Worm (Caenorhabditis elegans) whole organism, young adult: ENCODE data around the gene let-716.

Source experiments
- C17E4.6 ChIP-seq: fragments of 200-800 bp; sonication (Bioruptor generic); IDR thresholded peaks from 2 replicates; pipeline ENCODE4 v1.3.6; 2022; ENCODE audit warnings: missing genetic modification reagents, missing genetic modification characterization, missing compliant biosample characterization
- D2030.7 ChIP-seq: fragments of 200-800 bp; sonication (Bioruptor generic); IDR thresholded peaks from 2 replicates; pipeline ENCODE4 v1.3.6; 2022; ENCODE audit warnings: missing genetic modification reagents, missing genetic modification characterization, missing compliant biosample characterization
- F10E7.11 ChIP-seq: sonication (generic microtip); optimal IDR thresholded peaks from 2 replicates; lab custom pipeline; 2017; ENCODE audit warnings: mild to moderate bottlenecking, missing genetic modification characterization, moderate library complexity, missing compliant biosample characterization
- F33H1.4 ChIP-seq: fragments of 200-800 bp; sonication (Bioruptor generic); IDR thresholded peaks from 2 replicates; pipeline ENCODE4 v1.3.6; 2022; ENCODE audit warnings: missing genetic modification reagents, missing genetic modification characterization, missing compliant biosample characterization
- F37B4.10 ChIP-seq: fragments of 200-800 bp; sonication (Bioruptor generic); IDR thresholded peaks from 2 replicates; pipeline ENCODE4 v1.3.6; 2022; ENCODE audit warnings: missing genetic modification characterization, missing compliant biosample characterization
- F39B2.1 ChIP-seq: fragments of 200-800 bp; sonication (Bioruptor generic); IDR thresholded peaks from 2 replicates; pipeline ENCODE4 v1.3.6; 2022; ENCODE audit warnings: missing genetic modification reagents, missing genetic modification characterization, missing compliant biosample characterization
- F57A8.1 ChIP-seq: fragments of 200-800 bp; sonication (Bioruptor generic); optimal IDR thresholded peaks from 2 replicates; lab custom pipeline; 2018; ENCODE audit warnings: mild to moderate bottlenecking, missing genetic modification characterization, moderate library complexity, missing compliant biosample characterization
- K11D2.4 ChIP-seq: fragments of 200-800 bp; sonication (Bioruptor generic); IDR thresholded peaks from 2 replicates; pipeline ENCODE4 v1.3.6; 2022; ENCODE audit warnings: missing genetic modification reagents, missing genetic modification characterization, missing compliant biosample characterization
- Y53F4B.3 ChIP-seq: fragments of 200-800 bp; sonication (Bioruptor generic); IDR thresholded peaks from 2 replicates; pipeline ENCODE4 v1.3.6; 2022; ENCODE audit warnings: missing genetic modification reagents, missing genetic modification characterization, missing compliant biosample characterization
- Y56A3A.18 ChIP-seq: fragments of 200-800 bp; sonication (Bioruptor generic); IDR thresholded peaks from 2 replicates; pipeline ENCODE4 v1.3.6; 2022; ENCODE audit warnings: missing genetic modification reagents, missing genetic modification characterization, missing compliant biosample characterization
- Y79H2A.3 ChIP-seq: fragments of 200-800 bp; sonication (Bioruptor generic); conservative IDR thresholded peaks from 2 replicates; pipeline ENCODE4 v1.3.6; 2022; ENCODE audit warnings: missing genetic modification reagents, missing genetic modification characterization, missing compliant biosample characterization
- ZK185.1 ChIP-seq: sonication (generic microtip); optimal IDR thresholded peaks from 2 replicates; lab custom pipeline; 2016; ENCODE audit warnings: mild to moderate bottlenecking, missing genetic modification characterization, missing compliant biosample characterization; ENCODE audit not compliant: poor library complexity, severe bottlenecking
- ama-1 ChIP-seq, 3 experiments: fragments of 150-350 bp in 1 of 3; sonication (generic microtip) in 2 of 3; optimal IDR thresholded peaks; 2 replicates each; lab custom pipeline; 2014 to 2018; ENCODE audit warnings: missing biosample characterization in 2 of 3, missing genetic modification characterization in 2 of 3, missing genetic modification reagents in 2 of 3
- athp-1 ChIP-seq: sonication (generic microtip); optimal IDR thresholded peaks from 2 replicates; lab custom pipeline; 2017; ENCODE audit warnings: mild to moderate bottlenecking, missing genetic modification characterization, missing compliant biosample characterization
- attf-6 ChIP-seq: fragments of 200-800 bp; sonication (Bioruptor generic); IDR thresholded peaks from 2 replicates; pipeline ENCODE4 v1.3.6; 2022; ENCODE audit warnings: missing genetic modification reagents, missing genetic modification characterization, missing compliant biosample characterization
- bed-1 ChIP-seq: fragments of 200-800 bp; sonication (Bioruptor generic); IDR thresholded peaks from 2 replicates; pipeline ENCODE4 v1.3.6; 2022; ENCODE audit warnings: missing genetic modification reagents, missing genetic modification characterization, missing compliant biosample characterization
- ceh-100 ChIP-seq: fragments of 200-800 bp; sonication (Bioruptor generic); IDR thresholded peaks from 2 replicates; pipeline ENCODE4 v1.3.6; 2022; ENCODE audit warnings: missing genetic modification reagents, missing genetic modification characterization, missing compliant biosample characterization
- ceh-27 ChIP-seq: fragments of 200-800 bp; sonication (Bioruptor generic); optimal IDR thresholded peaks from 2 replicates; lab custom pipeline; 2018; ENCODE audit warnings: mild to moderate bottlenecking, missing genetic modification characterization, moderate library complexity, missing compliant biosample characterization
- ceh-40 ChIP-seq: fragments of 200-800 bp; sonication (Bioruptor generic); IDR thresholded peaks from 2 replicates; pipeline ENCODE4 v1.3.6; 2022; ENCODE audit warnings: missing genetic modification characterization, missing compliant biosample characterization
- dpl-1 ChIP-seq: fragments of 150-350 bp; optimal IDR thresholded peaks from 2 replicates; lab custom pipeline; 2014; ENCODE audit warnings: missing biosample characterization, missing genetic modification reagents, missing genetic modification characterization
- efl-1 ChIP-seq: fragments of 150-350 bp; optimal IDR thresholded peaks from 2 replicates; lab custom pipeline; 2014; ENCODE audit warnings: missing biosample characterization, missing genetic modification reagents, missing genetic modification characterization
- egl-44 ChIP-seq: fragments of 200-800 bp; sonication (Bioruptor generic); IDR thresholded peaks from 2 replicates; pipeline ENCODE4 v1.3.6; 2022; ENCODE audit warnings: missing genetic modification reagents, missing genetic modification characterization, missing compliant biosample characterization
- ekl-4 ChIP-seq: fragments of 200-800 bp; sonication (Bioruptor generic); IDR thresholded peaks from 2 replicates; pipeline ENCODE4 v1.3.6; 2022; ENCODE audit warnings: missing genetic modification reagents, missing genetic modification characterization, missing compliant biosample characterization
- ets-4 ChIP-seq: fragments of 200-800 bp; sonication (Bioruptor generic); optimal IDR thresholded peaks from 2 replicates; lab custom pipeline; 2018; ENCODE audit warnings: mild to moderate bottlenecking, missing genetic modification characterization, missing compliant biosample characterization
- hlh-12 ChIP-seq: sonication (generic microtip); optimal IDR thresholded peaks from 2 replicates; lab custom pipeline; 2016; ENCODE audit warnings: missing genetic modification characterization, missing compliant biosample characterization
- let-526 ChIP-seq: fragments of 200-800 bp; sonication (Bioruptor generic); IDR thresholded peaks from 2 replicates; pipeline ENCODE4 v1.3.6; 2022; ENCODE audit warnings: missing genetic modification reagents, missing genetic modification characterization, missing compliant biosample characterization
- lin-26 ChIP-seq: fragments of 200-800 bp; sonication (Bioruptor generic); IDR thresholded peaks from 2 replicates; pipeline ENCODE4 v1.3.6; 2022; ENCODE audit warnings: missing genetic modification reagents, missing genetic modification characterization, missing compliant biosample characterization
- lin-54 ChIP-seq: fragments of 200-800 bp; sonication (Bioruptor generic); optimal IDR thresholded peaks from 2 replicates; lab custom pipeline; 2018; ENCODE audit warnings: mild to moderate bottlenecking, missing genetic modification characterization, missing compliant biosample characterization
- lir-1 ChIP-seq: fragments of 200-800 bp; sonication (Bioruptor generic); conservative IDR thresholded peaks from 2 replicates; pipeline ENCODE4 v1.3.6; 2022; ENCODE audit warnings: missing genetic modification reagents, missing genetic modification characterization, missing compliant biosample characterization
- lsy-27 ChIP-seq: sonication (generic microtip); optimal IDR thresholded peaks from 2 replicates; lab custom pipeline; 2017; ENCODE audit warnings: missing genetic modification characterization, mild to moderate bottlenecking, missing compliant biosample characterization, antibody characterized with exemption, missing genotype, borderline replicate concordance; ENCODE audit not compliant: insufficient read depth
- madf-10 ChIP-seq: sonication (generic microtip); optimal IDR thresholded peaks from 2 replicates; lab custom pipeline; 2016; ENCODE audit warnings: mild to moderate bottlenecking, missing genetic modification characterization, missing compliant biosample characterization
- mes-4 ChIP-seq: sonication (generic microtip); optimal IDR thresholded peaks from 2 replicates; lab custom pipeline; 2016; ENCODE audit warnings: missing genotype, missing genetic modification characterization, missing compliant biosample characterization
- nfya-1 ChIP-seq: sonication (generic microtip); optimal IDR thresholded peaks from 2 replicates; lab custom pipeline; 2017; ENCODE audit warnings: antibody characterized with exemption, missing compliant biosample characterization, missing genetic modification characterization, borderline replicate concordance; ENCODE audit not compliant: insufficient read depth
- nhr-120 ChIP-seq: fragments of 200-800 bp; sonication (Bioruptor generic); IDR thresholded peaks from 2 replicates; pipeline ENCODE4 v1.3.6; 2022; ENCODE audit warnings: missing genetic modification characterization, missing compliant biosample characterization
- nhr-90 ChIP-seq: sonication (generic microtip); optimal IDR thresholded peaks from 2 replicates; lab custom pipeline; 2016; ENCODE audit warnings: missing genotype, mild to moderate bottlenecking, missing genetic modification characterization, missing compliant biosample characterization
- pha-4 ChIP-seq: fragments of 150-350 bp; sonication (generic microtip); optimal IDR thresholded peaks from 2 replicates; lab custom pipeline; 2014; ENCODE audit warnings: missing biosample characterization, missing genetic modification reagents, missing genetic modification characterization
- rcor-1 ChIP-seq: fragments of 200-800 bp; sonication (Bioruptor generic); IDR thresholded peaks from 2 replicates; pipeline ENCODE4 v1.3.6; 2022; ENCODE audit warnings: missing genetic modification reagents, missing genetic modification characterization, missing compliant biosample characterization
- rpc-1 ChIP-seq, 2 experiments: fragments of 150-350 bp in 1 of 2; sonication (generic microtip) in 1 of 2; optimal IDR thresholded peaks; 2 replicates each; lab custom pipeline; 2014 to 2018; ENCODE audit warnings: missing biosample characterization in 1 of 2, missing genetic modification characterization in 1 of 2, missing genetic modification reagents in 1 of 2, missing genotype in 1 of 2
- sdz-38 ChIP-seq: sonication (generic microtip); optimal IDR thresholded peaks from 2 replicates; lab custom pipeline; 2016; ENCODE audit warnings: missing genotype, missing genetic modification characterization, missing compliant biosample characterization
- snpc-3.4 ChIP-seq: sonication (generic microtip); optimal IDR thresholded peaks from 2 replicates; lab custom pipeline; 2017; ENCODE audit warnings: missing genetic modification characterization, mild to moderate bottlenecking, missing compliant biosample characterization, antibody characterized with exemption, moderate library complexity, missing genotype, missing genetic modification reagents
- somi-1 ChIP-seq: fragments of 200-800 bp; sonication (Bioruptor generic); optimal IDR thresholded peaks from 2 replicates; lab custom pipeline; 2018; ENCODE audit warnings: mild to moderate bottlenecking, missing genetic modification characterization, missing compliant biosample characterization
- tlf-1 ChIP-seq: fragments of 200-800 bp; sonication (Bioruptor generic); optimal IDR thresholded peaks from 2 replicates; lab custom pipeline; 2018; ENCODE audit warnings: mild to moderate bottlenecking, missing genetic modification characterization, missing compliant biosample characterization
- unc-62 ChIP-seq: fragments of 150-350 bp; optimal IDR thresholded peaks from 2 replicates; lab custom pipeline; 2014; ENCODE audit warnings: missing biosample characterization, missing genetic modification reagents, missing genetic modification characterization
- ztf-25 ChIP-seq: fragments of 200-800 bp; sonication (Bioruptor generic); IDR thresholded peaks from 2 replicates; pipeline ENCODE4 v1.3.6; 2022; ENCODE audit warnings: missing genetic modification reagents, missing genetic modification characterization, missing compliant biosample characterization
- ztf-28 ChIP-seq: fragments of 200-800 bp; sonication (Bioruptor generic); IDR thresholded peaks from 2 replicates; pipeline ENCODE4 v1.3.6; 2022; ENCODE audit warnings: missing genetic modification reagents, missing genetic modification characterization, missing compliant biosample characterization
- ztf-3 ChIP-seq: fragments of 200-800 bp; sonication (Bioruptor generic); optimal IDR thresholded peaks from 2 replicates; lab custom pipeline; 2018; ENCODE audit warnings: mild to moderate bottlenecking, missing genetic modification characterization, missing compliant biosample characterization

Gene let-716

DNA sequence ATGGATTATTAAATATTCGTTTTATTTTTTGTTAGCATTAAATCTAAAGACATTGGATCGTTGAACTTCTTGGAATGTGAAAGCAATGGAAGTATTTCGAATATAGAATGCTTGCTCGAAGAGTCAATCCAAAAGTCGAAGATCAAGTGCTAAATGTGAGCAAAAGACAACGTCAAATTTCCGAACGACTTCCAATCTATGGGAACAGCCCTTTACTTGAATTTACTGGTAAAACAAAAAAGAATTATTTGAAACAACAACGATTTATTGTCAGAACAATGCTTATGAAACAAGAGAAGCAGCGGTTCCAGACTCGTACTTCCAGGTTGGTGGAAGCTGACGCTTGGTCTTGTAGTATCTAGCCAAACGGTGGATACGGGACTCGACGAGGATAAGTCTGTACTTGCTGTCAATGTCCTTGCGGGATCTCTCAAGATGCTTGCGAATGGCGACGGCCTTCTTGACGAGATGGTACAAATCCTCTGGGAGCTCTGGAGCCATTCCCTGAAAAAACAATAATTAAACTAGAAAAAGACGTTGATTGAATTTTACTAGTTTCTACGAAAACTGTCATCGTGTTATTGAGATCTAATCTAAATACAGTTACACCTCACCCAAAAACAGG, 9.4 kb upstream of the let-716 start (continued):
- TF ChIP-seq K11D2.4 (GFP tag; lab: Robert Waterston, UW) (0 out of 2 replicates have a peak, but pooled peaks have one; percentile 36), ekl-4 (GFP tag; lab: Robert Waterston, UW) (peak; percentile 85), lin-54 (GFP tag; lab: Kevin White, UChicago) (peak; percentile 73), F39B2.1 (peak; percentile 3; the same call in 1 of the 2 replicates), egl-44 (GFP tag; lab: Robert Waterston, UW) (peak; percentile 15), rpc-1 (optimal IDR thresholded peaks at IDR 0.05; lab: Kevin White, UChicago) (no peak), rpc-1 (tag; optimal IDR thresholded peaks at IDR 0.05; lab: Kevin White, UChicago) (peak; percentile 11), mes-4 (tag; lab: Kevin White, UChicago) (peak; percentile 14), D2030.7 (GFP tag; lab: Robert Waterston, UW) (peak; percentile 58), unc-62 (GFP tag; lab: Kevin White, UChicago) (no peak), ama-1 (optimal IDR thresholded peaks at IDR 0.05; lab: Kevin White, UChicago) (no peak), ama-1 (GFP tag; optimal IDR thresholded peaks at IDR 0.05; lab: Kevin White, UChicago) (peak in 1 of 2 experiments; percentile 82), F57A8.1 (GFP tag; lab: Kevin White, UChicago) (peak; percentile 82), madf-10 (no peak), ztf-28 (GFP tag; lab: Robert Waterston, UW) (no peak; the same call in 1 of the 2 replicates), snpc-3.4 (tag; lab: Kevin White, UChicago) (peak; percentile 87), lin-26 (GFP tag; lab: Robert Waterston, UW) (peak; percentile 80), F10E7.11 (no peak), let-526 (GFP tag; lab: Robert Waterston, UW) (no peak), lsy-27 (no peak), ceh-100 (GFP tag; lab: Robert Waterston, UW) (peak; percentile 36; the same call in 1 of the 2 replicates), nhr-90 (tag; lab: Kevin White, UChicago) (peak; percentile 46), ceh-27 (GFP tag; lab: Kevin White, UChicago) (no peak), F33H1.4 (GFP tag; lab: Robert Waterston, UW) (peak; percentile 38), lir-1 (GFP tag; lab: Robert Waterston, UW) (no peak), ets-4 (no peak), nfya-1 (tag; lab: Kevin White, UChicago) (no peak), efl-1 (GFP tag; lab: Kevin White, UChicago) (peak; percentile 28), somi-1 (peak; percentile 38), sdz-38 (tag; lab: Kevin White, UChicago) (no peak), dpl-1 (GFP tag; lab: Kevin White, UChicago) (no peak), ceh-40 (GFP tag; lab: Robert Waterston, UW) (peak; percentile 34; the same call in 1 of the 2 replicates), athp-1 (tag; lab: Kevin White, UChicago) (peak; percentile 76), Y56A3A.18 (GFP tag; lab: Robert Waterston, UW) (peak; percentile 91), ztf-25 (no peak), pha-4 (tag; lab: Kevin White, UChicago) (no peak), Y53F4B.3 (no peak), F37B4.10 (GFP tag; lab: Robert Waterston, UW) (0 out of 2 replicates have a peak, but pooled peaks have one; percentile 33), Y79H2A.3 (GFP tag; lab: Robert Waterston, UW) (peak; percentile 69; the same call in 1 of the 2 replicates), nhr-120 (0 out of 2 replicates have a peak, but pooled peaks have one; percentile 51), attf-6 (peak; percentile 81), hlh-12 (tag; lab: Kevin White, UChicago) (no peak), bed-1 (GFP tag; lab: Robert Waterston, UW) (no peak), rcor-1 (GFP tag; lab: Robert Waterston, UW) (peak; percentile 53; the same call in 1 of the 2 replicates), C17E4.6 (GFP tag; lab: Robert Waterston, UW) (peak; percentile 44; the same call in 1 of the 2 replicates), ztf-3 (no peak), tlf-1 (peak; percentile 88), ZK185.1 (peak; percentile 53)
